Worm (Caenorhabditis elegans): ENCODE results near the gene lido-13.

The lido-13 gene

DNA sequence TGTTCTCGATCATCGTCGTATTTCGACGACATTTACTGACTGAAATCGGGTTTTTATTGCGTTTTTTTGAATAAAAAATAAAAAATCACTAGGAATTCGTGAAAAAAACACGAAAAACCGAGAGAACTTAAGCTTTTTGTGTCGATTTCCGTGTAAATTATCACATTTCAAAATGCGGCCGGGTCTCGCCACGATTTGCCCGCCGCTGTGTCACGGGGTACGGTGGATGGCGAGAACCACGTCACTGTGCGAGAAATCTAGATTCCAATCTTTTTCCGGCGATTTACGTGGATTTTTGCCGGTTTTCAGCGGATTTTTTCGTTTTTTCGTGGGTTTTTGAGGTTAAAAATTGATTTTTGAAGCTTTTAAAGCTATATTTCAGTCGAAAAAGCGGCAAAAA lies 22.8 kb upstream of the lido-13 start, which contains the start of gene Y25C1A.8 (continued):
- TF ChIP-seq dpl-1 (GFP tag; optimal IDR thresholded peaks at IDR 0.05): peak; percentile 37
- TF ChIP-seq rec-8 (tag; optimal IDR thresholded peaks at IDR 0.05): no peak
- TF ChIP-seq nhr-179 (tag; optimal IDR thresholded peaks at IDR 0.05): no peak
- TF ChIP-seq C17E4.6 (GFP tag; IDR thresholded peaks at IDR 0.05): no peak; the same call in 1 of the 2 replicates
- TF ChIP-seq die-1 (tag; optimal IDR thresholded peaks at IDR 0.05): no peak
- TF ChIP-seq egl-44 (GFP tag; IDR thresholded peaks at IDR 0.05): no peak
- peak; percentile 63; the same call in 1 of the 2 replicates for TF ChIP-seq ceh-91 (GFP tag; IDR thresholded peaks at IDR 0.05)
- peak; percentile 69 for TF ChIP-seq xnd-1 (tag; optimal IDR thresholded peaks at IDR 0.05)
- no peak for TF ChIP-seq ZK185.1 (tag; optimal IDR thresholded peaks at IDR 0.05; ENCODE audit: poor library complexity, severe bottlenecking)
- peak; percentile 30 for TF ChIP-seq him-1 (tag; optimal IDR thresholded peaks at IDR 0.05)
- no peak for TF ChIP-seq hlh-26 (GFP tag; conservative IDR thresholded peaks at IDR 0.05)
- peak; percentile 97 to 98 for TF ChIP-seq let-607 (tag; optimal IDR thresholded peaks at IDR 0.05)
- TF ChIP-seq ztf-26 (tag; optimal IDR thresholded peaks at IDR 0.05): peak; percentile 83
- peak; percentile 83 for TF ChIP-seq ceh-100 (GFP tag; IDR thresholded peaks at IDR 0.05)
- TF ChIP-seq nhr-90 (tag; optimal IDR thresholded peaks at IDR 0.05): no peak
- TF ChIP-seq efl-1 (GFP tag; optimal IDR thresholded peaks at IDR 0.05): peak; percentile 51
- peak; percentile 51 for TF ChIP-seq snpc-1.3 (tag; optimal IDR thresholded peaks at IDR 0.05; ENCODE audit: insufficient read depth)
- TF ChIP-seq somi-1 (GFP tag; optimal IDR thresholded peaks at IDR 0.05): no peak
- TF ChIP-seq hmg-1.2 (GFP tag; IDR thresholded peaks at IDR 0.05): peak; percentile 75
- no peak for TF ChIP-seq Y53F4B.3 (GFP tag; IDR thresholded peaks at IDR 0.05)
- TF ChIP-seq mel-28 (tag; optimal IDR thresholded peaks at IDR 0.05; ENCODE audit: borderline replicate concordance): peak; percentile 58
- TF ChIP-seq repo-1 (tag; optimal IDR thresholded peaks at IDR 0.05): peak; percentile 91
- TF ChIP-seq bed-2 (GFP tag; IDR thresholded peaks at IDR 0.05): no peak
- no peak for TF ChIP-seq ceh-27 (GFP tag; optimal IDR thresholded peaks at IDR 0.05)
- TF ChIP-seq madf-8 (GFP tag; conservative IDR thresholded peaks at IDR 0.05): peak; percentile 28; the same call in 1 of the 2 replicates
- peak; percentile 96 for TF ChIP-seq pbrm-1 (GFP tag; IDR thresholded peaks at IDR 0.05)
- TF ChIP-seq B0035.1 (tag; optimal IDR thresholded peaks at IDR 0.05): peak; percentile 40
- TF ChIP-seq madf-10 (tag; optimal IDR thresholded peaks at IDR 0.05): peak; percentile 51
- no peak for TF ChIP-seq B0019.2 (GFP tag; conservative IDR thresholded peaks at IDR 0.05)
- peak; percentile 36 for TF ChIP-seq B0261.1 (tag; optimal IDR thresholded peaks at IDR 0.05)
- TF ChIP-seq gei-17 (GFP tag; optimal IDR thresholded peaks at IDR 0.05): peak; percentile 74
- TF ChIP-seq F49E8.2 (tag; optimal IDR thresholded peaks at IDR 0.05; ENCODE audit: insufficient read depth): peak; percentile 70
- TF ChIP-seq F39B2.1 (GFP tag; IDR thresholded peaks at IDR 0.05): no peak
- no peak for TF ChIP-seq nfya-2 (GFP tag; IDR thresholded peaks at IDR 0.05)
- peak; percentile 60; the same call in 1 of the 2 replicates for TF ChIP-seq C06A6.2 (GFP tag; conservative IDR thresholded peaks at IDR 0.05)
- peak; percentile 90 for TF ChIP-seq lin-54 (GFP tag; optimal IDR thresholded peaks at IDR 0.05)
- no peak for TF ChIP-seq lag-1 (GFP tag; IDR thresholded peaks at IDR 0.05)
- TF ChIP-seq cebp-1 (GFP tag; IDR thresholded peaks at IDR 0.05): peak; percentile 86
- peak; percentile 95 for TF ChIP-seq cebp-1 (tag; optimal IDR thresholded peaks at IDR 0.05)
- no peak for TF ChIP-seq egl-18 (GFP tag; IDR thresholded peaks at IDR 0.05)
- no peak for TF ChIP-seq aptf-2 (GFP tag; conservative IDR thresholded peaks at IDR 0.05)
- TF ChIP-seq sea-2 (GFP tag; IDR thresholded peaks at IDR 0.05): no peak
- no peak for TF ChIP-seq nfya-1 (tag; optimal IDR thresholded peaks at IDR 0.05; ENCODE audit: borderline replicate concordance, insufficient read depth)
- no peak for TF ChIP-seq T07F8.4 (tag; optimal IDR thresholded peaks at IDR 0.05)
- TF ChIP-seq chd-7 (tag; optimal IDR thresholded peaks at IDR 0.05): no peak
- TF ChIP-seq tlf-1 (GFP tag; optimal IDR thresholded peaks at IDR 0.05): no peak
- TF ChIP-seq dpff-1 (tag; optimal IDR thresholded peaks at IDR 0.05): no peak
- TF ChIP-seq tbx-9 (tag; optimal IDR thresholded peaks at IDR 0.05; ENCODE audit: borderline replicate concordance): no peak
